Worm (Caenorhabditis elegans) whole organism, L3 larva: ENCODE results near the gene fbxb-38.

ENCODE experiments used
- R02D3.7 ChIP-seq: fragments of 150-350 bp; optimal IDR thresholded peaks from 2 replicates; lab custom pipeline; 2014; ENCODE audit warnings: missing biosample characterization, missing genetic modification characterization
- ZK546.5 ChIP-seq: sonication (generic microtip); optimal IDR thresholded peaks from 2 replicates; lab custom pipeline; 2017; ENCODE audit warnings: missing biosample characterization, missing genetic modification characterization
- ama-1 ChIP-seq: fragments of 150-350 bp; optimal IDR thresholded peaks from 2 replicates; lab custom pipeline; 2018
- ceh-16 ChIP-seq: sonication (generic microtip); optimal IDR thresholded peaks from 2 replicates; lab custom pipeline; 2017; ENCODE audit warnings: missing biosample characterization, missing genetic modification characterization
- ceh-28 ChIP-seq: fragments of 150-350 bp; optimal IDR thresholded peaks from 2 replicates; lab custom pipeline; 2014; ENCODE audit warnings: missing biosample characterization, missing genetic modification reagents, missing genetic modification characterization
- ceh-82 ChIP-seq: fragments of 150-350 bp; optimal IDR thresholded peaks from 2 replicates; lab custom pipeline; 2014; ENCODE audit warnings: missing biosample characterization, missing genetic modification characterization
- ceh-9 ChIP-seq: sonication (generic microtip); optimal IDR thresholded peaks from 2 replicates; lab custom pipeline; 2018; ENCODE audit warnings: missing biosample characterization, missing genetic modification characterization
- egl-27 ChIP-seq: sonication (generic microtip); optimal IDR thresholded peaks from 4 replicates; lab custom pipeline; 2017; ENCODE audit warnings: missing biosample characterization, missing genetic modification reagents, missing genetic modification characterization
- elt-2 ChIP-seq: sonication (generic microtip); optimal IDR thresholded peaks from 2 replicates; lab custom pipeline; 2016; ENCODE audit warnings: missing genetic modification reagents, mild to moderate bottlenecking, missing genetic modification characterization, missing compliant biosample characterization
- eor-1 ChIP-seq, 2 experiments: fragments of 150-350 bp; optimal IDR thresholded peaks; 2 replicates each; lab custom pipeline; 2014 to 2018; ENCODE audit warnings: missing biosample characterization in 2 of 2, missing genetic modification characterization in 2 of 2
- fkh-10 ChIP-seq: sonication (generic microtip); optimal IDR thresholded peaks from 2 replicates; lab custom pipeline; 2017; ENCODE audit warnings: missing biosample characterization, missing genetic modification reagents, missing genetic modification characterization
- fkh-2 ChIP-seq: fragments of 150-350 bp; optimal IDR thresholded peaks from 2 replicates; lab custom pipeline; 2014; ENCODE audit warnings: missing biosample characterization, missing genetic modification reagents, missing genetic modification characterization
- hmg-11 ChIP-seq: sonication (generic microtip); optimal IDR thresholded peaks from 2 replicates; lab custom pipeline; 2016; ENCODE audit warnings: missing genetic modification characterization, missing compliant biosample characterization
- jun-1 ChIP-seq: fragments of 150-350 bp; optimal IDR thresholded peaks from 2 replicates; lab custom pipeline; 2014; ENCODE audit warnings: missing biosample characterization, missing genetic modification reagents, missing genetic modification characterization
- lin-15B ChIP-seq: fragments of 150-350 bp; optimal IDR thresholded peaks from 2 replicates; lab custom pipeline; 2014; ENCODE audit warnings: missing biosample characterization, missing genetic modification characterization
- lsy-12 ChIP-seq: sonication (generic microtip); optimal IDR thresholded peaks from 2 replicates; lab custom pipeline; 2016; ENCODE audit warnings: mild to moderate bottlenecking, missing genetic modification characterization, missing compliant biosample characterization
- mml-1 ChIP-seq: fragments of 150-350 bp; sonication (generic microtip); optimal IDR thresholded peaks from 3 replicates; lab custom pipeline; 2014; ENCODE audit warnings: missing biosample characterization, missing genetic modification characterization
- nfya-1 ChIP-seq: sonication (generic microtip); optimal IDR thresholded peaks from 2 replicates; lab custom pipeline; 2017; ENCODE audit warnings: missing genetic modification characterization, mild to moderate bottlenecking, missing compliant biosample characterization, antibody characterized with exemption, moderate library complexity; ENCODE audit not compliant: insufficient read depth
- nhr-11 ChIP-seq: fragments of 150-350 bp; optimal IDR thresholded peaks from 2 replicates; lab custom pipeline; 2014; ENCODE audit warnings: missing biosample characterization, missing genetic modification characterization
- nhr-12 ChIP-seq: fragments of 150-350 bp; optimal IDR thresholded peaks from 2 replicates; lab custom pipeline; 2014; ENCODE audit warnings: missing biosample characterization, missing genetic modification characterization
- nhr-25 ChIP-seq: sonication (generic microtip); optimal IDR thresholded peaks from 2 replicates; lab custom pipeline; 2017; ENCODE audit warnings: missing biosample characterization, missing genetic modification characterization
- nhr-28 ChIP-seq: fragments of 150-350 bp; optimal IDR thresholded peaks from 2 replicates; lab custom pipeline; 2014; ENCODE audit warnings: missing biosample characterization, missing genetic modification characterization
- nhr-43 ChIP-seq: sonication (generic microtip); optimal IDR thresholded peaks from 2 replicates; lab custom pipeline; 2016; ENCODE audit warnings: mild to moderate bottlenecking, missing genetic modification characterization, missing compliant biosample characterization; ENCODE audit not compliant: poor library complexity, severe bottlenecking
- nhr-67 ChIP-seq: fragments of 150-350 bp; optimal IDR thresholded peaks from 2 replicates; lab custom pipeline; 2014; ENCODE audit warnings: missing biosample characterization, missing genetic modification characterization
- nhr-76 ChIP-seq: fragments of 150-350 bp; sonication (generic microtip); optimal IDR thresholded peaks from 5 replicates; lab custom pipeline; 2014; ENCODE audit warnings: missing biosample characterization, missing genetic modification characterization
- nhr-77 ChIP-seq: fragments of 150-350 bp; optimal IDR thresholded peaks from 2 replicates; lab custom pipeline; 2014; ENCODE audit warnings: missing biosample characterization, missing genetic modification characterization
- pha-4 ChIP-seq: fragments of 150-350 bp; optimal IDR thresholded peaks from 2 replicates; lab custom pipeline; 2014; ENCODE audit warnings: missing biosample characterization, missing genetic modification reagents, missing genetic modification characterization
- pqm-1 ChIP-seq: fragments of 150-350 bp; optimal IDR thresholded peaks from 2 replicates; lab custom pipeline; 2017; ENCODE audit warnings: missing biosample characterization, missing genetic modification characterization, inconsistent platforms
- sea-2 ChIP-seq: fragments of 150-350 bp; sonication (generic microtip); optimal IDR thresholded peaks from 4 replicates; lab custom pipeline; 2014; ENCODE audit warnings: missing biosample characterization, missing genetic modification reagents, missing genetic modification characterization
- tbx-2 ChIP-seq: sonication (generic microtip); optimal IDR thresholded peaks from 2 replicates; lab custom pipeline; 2016; ENCODE audit warnings: mild to moderate bottlenecking, missing genetic modification characterization, missing compliant biosample characterization
- unc-39 ChIP-seq: sonication (generic microtip); optimal IDR thresholded peaks from 4 replicates; lab custom pipeline; 2017; ENCODE audit warnings: missing biosample characterization, missing genetic modification characterization
- unc-62 ChIP-seq: fragments of 150-350 bp; sonication (generic microtip); optimal IDR thresholded peaks from 4 replicates; lab custom pipeline; 2014; ENCODE audit warnings: missing biosample characterization, missing genetic modification reagents, missing genetic modification characterization
- zag-1 ChIP-seq: fragments of 150-350 bp; optimal IDR thresholded peaks from 2 replicates; lab custom pipeline; 2014; ENCODE audit warnings: missing biosample characterization, missing genetic modification characterization

Gene fbxb-38

DNA sequence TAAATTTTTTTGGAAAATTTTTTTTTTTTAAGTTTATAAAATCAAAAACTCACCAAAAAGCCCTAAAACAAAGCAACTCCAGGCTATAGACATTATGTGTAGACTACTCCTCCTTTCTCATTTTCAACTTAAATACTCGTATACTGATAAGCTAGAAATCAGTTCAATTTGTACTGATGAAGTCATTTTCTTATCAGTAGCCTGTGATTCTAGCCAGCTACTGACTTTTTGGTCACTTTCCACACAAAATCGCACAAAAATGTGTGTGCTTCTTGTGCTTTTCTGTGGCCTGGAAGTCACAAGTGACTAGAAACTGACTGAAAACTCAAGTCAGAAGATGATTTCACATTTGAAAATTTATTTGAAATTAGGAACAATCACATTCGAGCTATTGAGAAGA is 17.8 kb upstream of the fbxb-38 start, which contains the start of gene gba-2:
Gene gba-2 (minus strand): TSS at position 106 of the 400 bp plus-strand sequence.
- TF ChIP-seq nhr-12 (tag; lab: Kevin White, UChicago) = no peak
- no peak for TF ChIP-seq pha-4 (tag; lab: Kevin White, UChicago)
- no peak for TF ChIP-seq lin-15B (tag; lab: Kevin White, UChicago)
- TF ChIP-seq fkh-2 (tag; lab: Kevin White, UChicago) = no peak
- TF ChIP-seq nhr-67 (tag; lab: Kevin White, UChicago) = no peak
- TF ChIP-seq ceh-16 (tag; lab: Kevin White, UChicago) = no peak
- no peak for TF ChIP-seq lsy-12 (tag; lab: Kevin White, UChicago)
- no peak for TF ChIP-seq ZK546.5 (tag; lab: Kevin White, UChicago)
- no peak for TF ChIP-seq ceh-82 (tag; lab: Kevin White, UChicago)
- TF ChIP-seq ceh-28 = no peak
- TF ChIP-seq nfya-1 (tag; lab: Kevin White, UChicago) = no peak
- no peak for TF ChIP-seq egl-27 (tag; lab: Kevin White, UChicago)
- no peak for TF ChIP-seq tbx-2
- TF ChIP-seq pqm-1 (tag; lab: Kevin White, UChicago) = peak; percentile 54
- TF ChIP-seq sea-2 (GFP tag; lab: Kevin White, UChicago) = no peak
- TF ChIP-seq ceh-9 (tag; lab: Kevin White, UChicago) = no peak
- peak; percentile 63 for TF ChIP-seq elt-2 (tag; lab: Kevin White, UChicago)

DNA sequence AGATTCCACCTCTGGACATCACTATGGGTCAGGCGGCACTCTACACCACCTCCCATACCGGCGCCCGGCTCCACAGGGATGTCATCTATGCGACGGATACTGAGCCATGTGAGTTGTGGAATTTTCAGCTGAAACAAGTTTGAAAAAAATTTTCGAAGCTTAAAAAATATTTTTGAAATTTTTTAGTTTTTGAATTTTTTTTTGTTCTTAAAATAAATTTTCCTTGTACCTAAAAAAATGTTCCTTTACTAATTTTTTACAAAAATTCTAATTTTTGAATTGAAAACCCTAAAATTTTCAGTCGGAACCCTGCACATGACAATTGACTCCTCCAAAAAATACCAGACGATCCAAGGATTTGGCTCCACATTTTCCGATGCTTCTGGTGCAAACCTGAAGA is 9.2 kb upstream of the fbxb-38 start:
- no peak for TF ChIP-seq pqm-1 (tag; lab: Kevin White, UChicago)
- TF ChIP-seq nhr-11 (tag; lab: Kevin White, UChicago) = no peak
- no peak for TF ChIP-seq lsy-12 (tag; lab: Kevin White, UChicago)

DNA sequence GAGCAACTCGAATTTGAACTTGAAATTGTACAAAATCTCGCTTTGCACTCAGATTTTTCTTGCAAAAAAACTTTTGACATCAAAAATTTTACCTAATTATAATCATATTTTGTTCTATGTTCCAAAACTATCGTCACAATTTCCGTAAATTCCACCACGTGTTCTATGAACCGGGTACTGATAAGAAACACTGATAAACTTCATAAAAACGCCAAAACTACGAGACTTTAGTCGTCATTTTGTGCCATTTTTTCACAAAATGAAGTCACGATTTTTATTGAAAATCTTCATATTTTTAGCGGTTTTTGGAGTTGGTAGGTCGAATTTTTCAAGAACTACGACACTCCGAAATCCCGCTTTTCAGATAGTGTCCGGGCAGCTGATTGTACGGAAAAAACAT is 8.1 kb upstream of the fbxb-38 start, which contains the start of gene gba-1:
Gene gba-1 (plus strand): TSS at position 54 of the 400 bp plus-strand sequence.
- TF ChIP-seq elt-2 (tag; lab: Kevin White, UChicago) (peak; percentile 79), ZK546.5 (tag; lab: Kevin White, UChicago) (no peak), pha-4 (tag; lab: Kevin White, UChicago) (peak; percentile 19), pqm-1 (tag; lab: Kevin White, UChicago) (peak; percentile 57)

ce11 chrII:2175367-2175766 is 6.8 kb upstream of the fbxb-38 start, which contains the start of gene C33C12.7:
C33C12.7 (minus strand) TSS chrII:2175467.
- no peak for TF ChIP-seq ama-1 (lab: Kevin White, UChicago)
- TF ChIP-seq nfya-1 (tag; lab: Kevin White, UChicago) = no peak
- TF ChIP-seq tbx-2 = no peak
- no peak for TF ChIP-seq zag-1 (tag; lab: Kevin White, UChicago)
- TF ChIP-seq pqm-1 (tag; lab: Kevin White, UChicago) = no peak

- no peak for TF ChIP-seq zag-1 (tag; lab: Kevin White, UChicago)
- TF ChIP-seq ceh-28 = no peak
- no peak for TF ChIP-seq R02D3.7
- no peak for TF ChIP-seq unc-39
- TF ChIP-seq ceh-82 (tag; lab: Kevin White, UChicago) = no peak
- TF ChIP-seq lin-15B (tag; lab: Kevin White, UChicago) = no peak
- no peak for TF ChIP-seq mml-1 (tag; lab: Kevin White, UChicago)
- TF ChIP-seq eor-1 (tag; optimal IDR thresholded peaks at IDR 0.05; lab: Kevin White, UChicago) = no peak
- no peak for TF ChIP-seq jun-1
- TF ChIP-seq ceh-16 (tag; lab: Kevin White, UChicago) = no peak
- no peak for TF ChIP-seq nhr-28 (tag; lab: Kevin White, UChicago)
- no peak for TF ChIP-seq tbx-2
- no peak for TF ChIP-seq hmg-11
- TF ChIP-seq fkh-10 (GFP tag; lab: Kevin White, UChicago) = no peak
- TF ChIP-seq elt-2 (tag; lab: Kevin White, UChicago) = no peak
Observed at ce11 chrII:2170085-2170484, 1.5 kb upstream of the fbxb-38 start, which contains the start of gene C33C12.12. C33C12.12 (minus strand) TSS chrII:2170185.

DNA sequence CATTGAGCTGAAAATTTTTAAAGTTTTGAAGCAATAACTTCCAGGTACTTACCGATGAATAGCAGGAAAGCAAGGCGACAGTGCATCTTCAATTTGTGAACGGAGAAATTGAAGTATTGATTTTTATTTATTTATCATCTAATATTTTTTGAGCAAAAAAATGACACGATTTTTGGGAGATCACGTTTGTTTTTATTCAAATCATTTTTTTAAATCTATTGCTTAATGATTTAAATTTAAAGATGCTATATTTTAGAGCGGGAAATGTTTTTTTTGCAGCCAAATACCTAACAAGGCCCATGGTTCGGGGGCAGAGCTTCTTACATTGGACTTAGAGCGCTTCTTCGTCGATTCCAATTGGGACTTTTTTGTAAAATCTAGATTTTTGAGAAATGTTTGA is 2.2 kb downstream of the fbxb-38 start, which contains the start of gene C33C12.4:
Gene C33C12.4 (minus strand): TSS at position 101 of the 400 bp plus-strand sequence.
- TF ChIP-seq R02D3.7 (no peak), fkh-2 (tag; lab: Kevin White, UChicago) (no peak), zag-1 (tag; lab: Kevin White, UChicago) (no peak), unc-62 (GFP tag; lab: Kevin White, UChicago) (no peak), nhr-12 (tag; lab: Kevin White, UChicago) (no peak), ZK546.5 (tag; lab: Kevin White, UChicago) (no peak), ama-1 (lab: Kevin White, UChicago) (no peak), tbx-2 (no peak), nhr-77 (tag; lab: Kevin White, UChicago) (no peak), nhr-43 (tag; lab: Kevin White, UChicago) (no peak), lsy-12 (tag; lab: Kevin White, UChicago) (no peak), sea-2 (GFP tag; lab: Kevin White, UChicago) (no peak), hmg-11 (no peak), nhr-76 (no peak), nhr-25 (tag; lab: Kevin White, UChicago) (no peak)
